Worm (Caenorhabditis elegans) whole organism, L4 larva: ENCODE results near the gene elp-1.
A peak's percentile ranks its signal among the peaks of the same experiment; 100 is the strongest.

Experiments used
- D1046.2 ChIP-seq: fragments of 200-800 bp; sonication (Bioruptor generic); IDR thresholded peaks from 2 replicates; pipeline ENCODE4 v1.3.6; 2022; ENCODE audit warnings: missing genetic modification characterization, missing compliant biosample characterization
- F26F4.8 ChIP-seq: fragments of 200-800 bp; sonication (Bioruptor generic); conservative IDR thresholded peaks from 2 replicates; pipeline ENCODE4 v1.3.6; 2022; ENCODE audit warnings: missing genetic modification characterization, missing compliant biosample characterization
- F37D6.2 ChIP-seq: sonication (generic microtip); optimal IDR thresholded peaks from 2 replicates; lab custom pipeline; 2016; ENCODE audit warnings: mild to moderate bottlenecking, missing genetic modification characterization, missing compliant biosample characterization
- F49E8.2 ChIP-seq: sonication (generic microtip); optimal IDR thresholded peaks from 2 replicates; lab custom pipeline; 2016; ENCODE audit warnings: missing compliant biosample characterization, mild to moderate bottlenecking, missing genetic modification characterization, borderline replicate concordance
- Y105C5A.15 ChIP-seq: fragments of 200-800 bp; sonication (Bioruptor generic); IDR thresholded peaks from 2 replicates; pipeline ENCODE4 v1.3.6; 2022; ENCODE audit warnings: missing genetic modification characterization, missing compliant biosample characterization
- Y48G9A.11 ChIP-seq: fragments of 200-800 bp; sonication (Bioruptor generic); IDR thresholded peaks from 2 replicates; pipeline ENCODE4 v1.3.6; 2022; ENCODE audit warnings: missing genetic modification reagents, missing genetic modification characterization, missing compliant biosample characterization
- aha-1 ChIP-seq: fragments of 150-350 bp; peaks from one replicate; lab custom pipeline; 2014; ENCODE audit warnings: missing biosample characterization, missing genetic modification characterization
- arid-1 ChIP-seq: fragments of 200-800 bp; sonication (Bioruptor generic); conservative IDR thresholded peaks from 2 replicates; pipeline ENCODE4 v1.3.6; 2022; ENCODE audit warnings: missing genetic modification reagents, missing genetic modification characterization, missing compliant biosample characterization
- ceh-20 ChIP-seq: fragments of 200-800 bp; sonication (Bioruptor generic); IDR thresholded peaks from 2 replicates; pipeline ENCODE4 v1.3.6; 2022; ENCODE audit warnings: missing genetic modification reagents, missing genetic modification characterization, missing compliant biosample characterization
- ceh-44 ChIP-seq: fragments of 200-800 bp; sonication (Bioruptor generic); IDR thresholded peaks from 2 replicates; pipeline ENCODE4 v1.3.6; 2022; ENCODE audit warnings: missing genetic modification reagents, missing genetic modification characterization, missing compliant biosample characterization
- ces-1 ChIP-seq: fragments of 150-350 bp; sonication (generic microtip); optimal IDR thresholded peaks from 4 replicates; lab custom pipeline; 2014; ENCODE audit warnings: missing biosample characterization, missing genetic modification reagents, missing genetic modification characterization
- daf-8 ChIP-seq: fragments of 200-800 bp; sonication (Bioruptor generic); IDR thresholded peaks from 2 replicates; pipeline ENCODE4 v1.3.6; 2022; ENCODE audit warnings: missing genetic modification characterization, missing compliant biosample characterization
- dmd-8 ChIP-seq: fragments of 200-800 bp; sonication (Bioruptor generic); IDR thresholded peaks from 2 replicates; pipeline ENCODE4 v1.3.6; 2022; ENCODE audit warnings: missing genetic modification characterization, missing compliant biosample characterization
- dmd-9 ChIP-seq: fragments of 200-800 bp; sonication (Bioruptor generic); IDR thresholded peaks from 2 replicates; pipeline ENCODE4 v1.3.6; 2022; ENCODE audit warnings: missing genetic modification reagents, missing genetic modification characterization, missing compliant biosample characterization
- dpl-1 ChIP-seq: fragments of 150-350 bp; optimal IDR thresholded peaks from 2 replicates; lab custom pipeline; 2014; ENCODE audit warnings: missing biosample characterization, missing genetic modification reagents, missing genetic modification characterization
- egl-43 ChIP-seq: fragments of 200-800 bp; sonication (Bioruptor generic); IDR thresholded peaks from 2 replicates; pipeline ENCODE4 v1.3.6; 2022; ENCODE audit warnings: missing genetic modification reagents, missing genetic modification characterization, missing compliant biosample characterization
- fkh-10 ChIP-seq: fragments of 150-350 bp; optimal IDR thresholded peaks from 2 replicates; lab custom pipeline; 2014; ENCODE audit warnings: missing biosample characterization, missing genetic modification reagents, missing genetic modification characterization
- hlh-30 ChIP-seq: sonication (generic microtip); optimal IDR thresholded peaks from 2 replicates; lab custom pipeline; 2017; ENCODE audit warnings: antibody characterized with exemption, mild to moderate bottlenecking, missing genetic modification characterization, missing compliant biosample characterization; ENCODE audit not compliant: insufficient read depth
- hmg-1.1 ChIP-seq: fragments of 200-800 bp; sonication (Bioruptor generic); IDR thresholded peaks from 2 replicates; pipeline ENCODE4 v1.3.6; 2022; ENCODE audit warnings: missing genetic modification reagents, missing genetic modification characterization, missing compliant biosample characterization
- lim-7 ChIP-seq: fragments of 200-800 bp; sonication (Bioruptor generic); IDR thresholded peaks from 2 replicates; pipeline ENCODE4 v1.3.6; 2022; ENCODE audit warnings: missing genetic modification characterization, missing compliant biosample characterization
- lin-1 ChIP-seq: fragments of 200-800 bp; sonication (Bioruptor generic); IDR thresholded peaks from 2 replicates; pipeline ENCODE4 v1.3.6; 2022; ENCODE audit warnings: missing genetic modification reagents, missing genetic modification characterization, missing compliant biosample characterization
- lin-13 ChIP-seq: fragments of 150-350 bp; optimal IDR thresholded peaks from 2 replicates; lab custom pipeline; 2014; ENCODE audit warnings: missing biosample characterization, missing genetic modification reagents, missing genetic modification characterization
- lin-38 ChIP-seq: fragments of 200-800 bp; sonication (Bioruptor generic); IDR thresholded peaks from 2 replicates; pipeline ENCODE4 v1.3.6; 2022; ENCODE audit warnings: missing genetic modification reagents, missing genetic modification characterization, missing compliant biosample characterization
- lin-39 ChIP-seq: fragments of 150-350 bp; optimal IDR thresholded peaks from 2 replicates; lab custom pipeline; 2014; ENCODE audit warnings: missing biosample characterization, missing genetic modification reagents, missing genetic modification characterization
- lsy-2 ChIP-seq, 2 experiments: fragments of 150-350 bp in 1 of 2; sonication (generic microtip) in 1 of 2; optimal IDR thresholded peaks; 2 replicates each; lab custom pipeline; 2014 to 2017; ENCODE audit warnings: missing biosample characterization in 2 of 2, missing genetic modification characterization in 2 of 2
- madf-9 ChIP-seq: fragments of 200-800 bp; sonication (Bioruptor generic); conservative IDR thresholded peaks from 2 replicates; pipeline ENCODE4 v1.3.6; 2022; ENCODE audit warnings: missing genetic modification reagents, missing genetic modification characterization, missing compliant biosample characterization
- mdl-1 ChIP-seq, 2 experiments: fragments of 150-350 bp in 1 of 2; sonication (generic microtip) in 1 of 2; optimal IDR thresholded peaks; 2 replicates each; lab custom pipeline; 2014 to 2017; ENCODE audit warnings: missing biosample characterization in 2 of 2, missing genetic modification characterization in 2 of 2
- mdt-29 ChIP-seq: fragments of 200-800 bp; sonication (Bioruptor generic); IDR thresholded peaks from 2 replicates; pipeline ENCODE4 v1.3.6; 2022; ENCODE audit warnings: missing genetic modification reagents, missing genetic modification characterization, missing compliant biosample characterization
- mxl-2 ChIP-seq: fragments of 200-800 bp; sonication (Bioruptor generic); conservative IDR thresholded peaks from 2 replicates; pipeline ENCODE4 v1.3.6; 2022; ENCODE audit warnings: missing genetic modification reagents, missing genetic modification characterization, missing compliant biosample characterization
- mxl-3 ChIP-seq: fragments of 200-800 bp; sonication (Bioruptor generic); optimal IDR thresholded peaks from 2 replicates; lab custom pipeline; 2018; ENCODE audit warnings: mild to moderate bottlenecking, missing genetic modification characterization, missing compliant biosample characterization
- nhr-10 ChIP-seq: fragments of 150-350 bp; optimal IDR thresholded peaks from 2 replicates; lab custom pipeline; 2014; ENCODE audit warnings: missing biosample characterization, missing genetic modification characterization
- nhr-102 ChIP-seq: sonication (generic microtip); optimal IDR thresholded peaks from 2 replicates; lab custom pipeline; 2016; ENCODE audit warnings: mild to moderate bottlenecking, missing genetic modification characterization, moderate library complexity, missing compliant biosample characterization
- nhr-111 ChIP-seq: fragments of 200-800 bp; sonication (Bioruptor generic); optimal IDR thresholded peaks from 2 replicates; lab custom pipeline; 2018; ENCODE audit warnings: mild to moderate bottlenecking, missing genetic modification characterization, missing compliant biosample characterization
- nhr-28 ChIP-seq: fragments of 150-350 bp; optimal IDR thresholded peaks from 2 replicates; lab custom pipeline; 2014; ENCODE audit warnings: missing biosample characterization, missing genetic modification characterization
- nhr-41 ChIP-seq: fragments of 200-800 bp; sonication (Bioruptor generic); IDR thresholded peaks from 2 replicates; pipeline ENCODE4 v1.3.6; 2022; ENCODE audit warnings: missing genetic modification reagents, missing genetic modification characterization, missing compliant biosample characterization
- nhr-76 ChIP-seq: fragments of 150-350 bp; optimal IDR thresholded peaks from 2 replicates; lab custom pipeline; 2014; ENCODE audit warnings: missing biosample characterization, missing genetic modification characterization
- php-3 ChIP-seq: fragments of 200-800 bp; sonication (Bioruptor generic); IDR thresholded peaks from 2 replicates; pipeline ENCODE4 v1.3.6; 2022; ENCODE audit warnings: missing genetic modification reagents, missing genetic modification characterization, missing compliant biosample characterization
- pqm-1 ChIP-seq: sonication (generic microtip); optimal IDR thresholded peaks from 2 replicates; lab custom pipeline; 2017; ENCODE audit warnings: missing biosample characterization, missing genetic modification characterization
- rbr-2 ChIP-seq: sonication (generic microtip); optimal IDR thresholded peaks from 2 replicates; lab custom pipeline; 2016; ENCODE audit warnings: missing genotype, missing genetic modification characterization, missing compliant biosample characterization
- sdz-12 ChIP-seq: fragments of 200-800 bp; sonication (Bioruptor generic); optimal IDR thresholded peaks from 2 replicates; lab custom pipeline; 2018; ENCODE audit warnings: mild to moderate bottlenecking, missing genetic modification characterization, missing compliant biosample characterization
- set-16 ChIP-seq: fragments of 200-800 bp; sonication (Bioruptor generic); IDR thresholded peaks from 2 replicates; pipeline ENCODE4 v1.3.6; 2022; ENCODE audit warnings: missing genetic modification reagents, missing genetic modification characterization, missing compliant biosample characterization
- skn-1 ChIP-seq: fragments of 150-350 bp; optimal IDR thresholded peaks from 2 replicates; lab custom pipeline; 2014; ENCODE audit warnings: missing biosample characterization, missing genetic modification characterization
- spr-1 ChIP-seq: sonication (generic microtip); optimal IDR thresholded peaks from 2 replicates; lab custom pipeline; 2016; ENCODE audit warnings: mild to moderate bottlenecking, missing genetic modification characterization, missing compliant biosample characterization
- tra-1 ChIP-seq: fragments of 200-800 bp; sonication (Bioruptor generic); IDR thresholded peaks from 2 replicates; pipeline ENCODE4 v1.3.6; 2022; ENCODE audit warnings: missing genetic modification reagents, missing genetic modification characterization, missing compliant biosample characterization
- unc-39 ChIP-seq: sonication (generic microtip); optimal IDR thresholded peaks from 2 replicates; lab custom pipeline; 2017; ENCODE audit warnings: missing biosample characterization, missing genetic modification characterization
- zfp-3 ChIP-seq: fragments of 200-800 bp; sonication (Bioruptor generic); conservative IDR thresholded peaks from 2 replicates; pipeline ENCODE4 v1.3.6; 2022; ENCODE audit warnings: missing genetic modification reagents, missing genetic modification characterization, missing compliant biosample characterization
- ztf-11 ChIP-seq: fragments of 150-350 bp; optimal IDR thresholded peaks from 2 replicates; lab custom pipeline; 2014; ENCODE audit warnings: missing biosample characterization, missing genetic modification characterization

elp-1 gene

ce11 chrV:20797918-20798317 is 28.0 kb upstream of the elp-1 start, which contains the start of gene sdf-9:
Gene sdf-9, plus strand, starts transcription at chrV:20798218.
- TF ChIP-seq lsy-2 (tag; optimal IDR thresholded peaks at IDR 0.05; lab: Kevin White, UChicago) (no peak), sdz-12 (GFP tag; lab: Kevin White, UChicago) (no peak), ces-1 (no peak), nhr-28 (tag; lab: Kevin White, UChicago) (no peak), F26F4.8 (GFP tag; lab: Robert Waterston, UW) (no peak), dmd-9 (GFP tag; lab: Robert Waterston, UW) (no peak), mdl-1 (tag; optimal IDR thresholded peaks at IDR 0.05; lab: Kevin White, UChicago) (no peak), lin-39 (tag; lab: Kevin White, UChicago) (no peak), zfp-3 (GFP tag; lab: Robert Waterston, UW) (no peak), Y48G9A.11 (GFP tag; lab: Robert Waterston, UW) (no peak), mdt-29 (GFP tag; lab: Robert Waterston, UW) (no peak), mxl-3 (GFP tag; lab: Kevin White, UChicago) (no peak), daf-8 (GFP tag; lab: Robert Waterston, UW) (no peak), hlh-30 (no peak), arid-1 (GFP tag; lab: Robert Waterston, UW) (no peak), skn-1 (tag; lab: Kevin White, UChicago) (no peak), unc-39 (no peak), ceh-20 (GFP tag; lab: Robert Waterston, UW) (no peak), madf-9 (no peak), aha-1 (tag; lab: Kevin White, UChicago) (no peak)

- TF ChIP-seq set-16 (GFP tag; lab: Robert Waterston, UW) (peak; percentile 63), egl-43 (GFP tag; lab: Robert Waterston, UW) (peak; percentile 58)
Observed at ce11 chrV:20795374-20795773, 25.4 kb upstream of the elp-1 start.

ce11 chrV:20793761-20794160 is 23.8 kb upstream of the elp-1 start:
- TF ChIP-seq lin-1 (GFP tag; lab: Robert Waterston, UW) (0 out of 2 replicates have a peak, but pooled peaks have one; percentile 29), lin-38 (GFP tag; lab: Robert Waterston, UW) (no peak), nhr-76 (tag; lab: Kevin White, UChicago) (no peak), ces-1 (no peak), Y105C5A.15 (GFP tag; lab: Robert Waterston, UW) (no peak), nhr-102 (tag; lab: Kevin White, UChicago) (no peak), mxl-2 (no peak), hmg-1.1 (0 out of 2 replicates have a peak, but pooled peaks have one; percentile 21), nhr-10 (tag; lab: Kevin White, UChicago) (no peak), zfp-3 (GFP tag; lab: Robert Waterston, UW) (no peak), nhr-28 (tag; lab: Kevin White, UChicago) (peak; percentile 19), set-16 (GFP tag; lab: Robert Waterston, UW) (peak; percentile 74), nhr-111 (no peak), lin-39 (tag; lab: Kevin White, UChicago) (no peak), tra-1 (no peak), ceh-44 (no peak), D1046.2 (GFP tag; lab: Robert Waterston, UW) (no peak), dpl-1 (GFP tag; lab: Kevin White, UChicago) (no peak), lin-13 (no peak), mxl-3 (GFP tag; lab: Kevin White, UChicago) (no peak), hlh-30 (peak; percentile 71), madf-9 (no peak), dmd-8 (GFP tag; lab: Robert Waterston, UW) (no peak), mdl-1 (tag; optimal IDR thresholded peaks at IDR 0.05; lab: Kevin White, UChicago) (no peak), nhr-41 (GFP tag; lab: Robert Waterston, UW) (no peak), ztf-11 (tag; lab: Kevin White, UChicago) (no peak), rbr-2 (tag; lab: Kevin White, UChicago) (peak; percentile 9), spr-1 (tag; lab: Kevin White, UChicago) (no peak), fkh-10 (GFP tag; lab: Kevin White, UChicago) (no peak), pqm-1 (tag; lab: Kevin White, UChicago) (peak; percentile 47), lim-7 (GFP tag; lab: Robert Waterston, UW) (no peak), aha-1 (tag; lab: Kevin White, UChicago) (peak; percentile 22), F49E8.2 (tag; lab: Kevin White, UChicago) (no peak), php-3 (no peak), F37D6.2 (tag; lab: Kevin White, UChicago) (no peak), mdt-29 (GFP tag; lab: Robert Waterston, UW) (no peak)
